Fruit fly (Drosophila melanogaster) whole organism, embryonic: ENCODE measurements around the gene Pgm1.
A peak's percentile ranks its signal among the peaks of the same experiment; 100 is the strongest.

Experiments used
- Atf-2 ChIP-seq: fragments of 200-800 bp; sonication (Bioruptor generic); optimal IDR thresholded peaks from 2 replicates; lab custom pipeline; 2016; ENCODE audit warnings: missing biosample characterization, missing genetic modification characterization
- Awh ChIP-seq: fragments of 200-800 bp; sonication (Bioruptor generic); IDR thresholded peaks from 2 replicates; pipeline ENCODE4, ENCODE4 v1.3.6; 2022; ENCODE audit warnings: missing biosample characterization, missing genetic modification characterization
- CG10209 ChIP-seq: fragments of 200-800 bp; sonication (Bioruptor generic); optimal IDR thresholded peaks from 3 replicates; lab custom pipeline; 2017; ENCODE audit warnings: missing biosample characterization, mild to moderate bottlenecking, missing genetic modification characterization, missing genetic modification reagents
- CG10543 ChIP-seq: fragments of 200-800 bp; sonication (Bioruptor generic); optimal IDR thresholded peaks from 3 replicates; lab custom pipeline; 2017; ENCODE audit warnings: missing biosample characterization, mild to moderate bottlenecking, missing genetic modification characterization, moderate library complexity
- CG11560 ChIP-seq: fragments of 200-800 bp; sonication (Bioruptor generic); IDR thresholded peaks from 3 replicates; pipeline ENCODE4 v1.3.6; 2022; ENCODE audit warnings: missing biosample characterization, missing genetic modification characterization
- CG12391 ChIP-seq: fragments of 200-800 bp; sonication (Bioruptor generic); optimal IDR thresholded peaks from 3 replicates; lab custom pipeline; 2018; ENCODE audit warnings: missing biosample characterization, mild to moderate bottlenecking, missing genetic modification characterization, moderate library complexity
- CG15514 ChIP-seq: fragments of 200-800 bp; sonication (Bioruptor generic); optimal IDR thresholded peaks from 3 replicates; lab custom pipeline; 2017; ENCODE audit warnings: missing biosample characterization, missing genetic modification characterization, mild to moderate bottlenecking, moderate library complexity, missing genetic modification reagents
- CG16813 ChIP-seq: fragments of 200-800 bp; sonication (Bioruptor generic); IDR thresholded peaks from 3 replicates; pipeline ENCODE4 v1.3.6; 2022; ENCODE audit warnings: missing biosample characterization, missing genetic modification characterization; ENCODE audit not compliant: partially characterized antibody
- CG16863 ChIP-seq: fragments of 200-800 bp; sonication (Bioruptor generic); optimal IDR thresholded peaks from 3 replicates; lab custom pipeline; 2016; ENCODE audit warnings: missing biosample characterization, missing genetic modification characterization
- CG17612 ChIP-seq: fragments of 200-800 bp; sonication (Bioruptor generic); IDR thresholded peaks from 2 replicates; pipeline ENCODE4 v1.3.6; 2022; ENCODE audit warnings: missing biosample characterization, missing genetic modification characterization
- CG18262 ChIP-seq: fragments of 200-800 bp; optimal IDR thresholded peaks from 3 replicates; lab custom pipeline; 2019; ENCODE audit warnings: missing biosample characterization, mild to moderate bottlenecking, missing genetic modification characterization, moderate library complexity
- CG30431 ChIP-seq: fragments of 200-800 bp; sonication (Bioruptor generic); optimal IDR thresholded peaks from 2 replicates; lab custom pipeline; 2017; ENCODE audit warnings: missing biosample characterization, missing genetic modification characterization
- CG3163 ChIP-seq: fragments of 200-800 bp; sonication (Bioruptor generic); optimal IDR thresholded peaks from 3 replicates; lab custom pipeline; 2016; ENCODE audit warnings: missing biosample characterization, missing genetic modification characterization
- CG3995 ChIP-seq: fragments of 200-800 bp; sonication (Bioruptor generic); optimal IDR thresholded peaks from 3 replicates; lab custom pipeline; 2016; ENCODE audit warnings: missing biosample characterization, missing genetic modification characterization
- CG4360 ChIP-seq: fragments of 200-800 bp; sonication (Bioruptor generic); IDR thresholded peaks from 2 replicates; pipeline ENCODE4 v1.3.6; 2022; ENCODE audit warnings: missing biosample characterization, missing genetic modification characterization
- CG4730 ChIP-seq: fragments of 200-800 bp; sonication (Bioruptor generic); IDR thresholded peaks from 2 replicates; pipeline ENCODE4 v1.3.6; 2022; ENCODE audit warnings: missing biosample characterization, missing genetic modification characterization
- CG4854 ChIP-seq: fragments of 200-800 bp; sonication (Bioruptor generic); optimal IDR thresholded peaks from 2 replicates; lab custom pipeline; 2016; ENCODE audit warnings: missing biosample characterization, missing genetic modification characterization, inconsistent platforms
- CG5180 ChIP-seq: fragments of 200-800 bp; sonication (Bioruptor generic); optimal IDR thresholded peaks from 3 replicates; lab custom pipeline; 2017; ENCODE audit warnings: missing biosample characterization, missing genetic modification characterization, mild to moderate bottlenecking, moderate library complexity, missing genetic modification reagents
- CG5245 ChIP-seq: fragments of 200-800 bp; sonication (Bioruptor generic); optimal IDR thresholded peaks from 3 replicates; lab custom pipeline; 2016; ENCODE audit warnings: missing biosample characterization, missing genetic modification characterization
- CG6854 ChIP-seq: fragments of 200-800 bp; sonication (Bioruptor generic); optimal IDR thresholded peaks from 3 replicates; lab custom pipeline; 2017; ENCODE audit warnings: missing biosample characterization, mild to moderate bottlenecking, missing genetic modification characterization
- CTCF ChIP-seq: fragments of 200-800 bp; sonication (Bioruptor generic); optimal IDR thresholded peaks from 2 replicates; lab custom pipeline; 2017; ENCODE audit warnings: missing biosample characterization, mild to moderate bottlenecking, missing genetic modification characterization, moderate library complexity
- Dek ChIP-seq: fragments of 200-800 bp; sonication (Bioruptor generic); optimal IDR thresholded peaks from 3 replicates; lab custom pipeline; 2019; ENCODE audit warnings: missing biosample characterization, mild to moderate bottlenecking, missing genetic modification characterization, moderate library complexity
- E2f1 ChIP-seq: fragments of 200-800 bp; sonication (Bioruptor generic); IDR thresholded peaks from 2 replicates; pipeline ENCODE4 v1.3.6; 2022; ENCODE audit warnings: missing biosample characterization, missing genetic modification characterization
- H2.0 ChIP-seq: fragments of 200-800 bp; sonication (Bioruptor generic); IDR thresholded peaks from 2 replicates; pipeline ENCODE4 v1.3.6; 2022; ENCODE audit warnings: missing biosample characterization, missing genetic modification characterization
- Hmr ChIP-seq: fragments of 200-800 bp; sonication (Bioruptor generic); optimal IDR thresholded peaks from 3 replicates; lab custom pipeline; 2017; ENCODE audit warnings: mild to moderate bottlenecking, missing biosample characterization, missing genetic modification reagents, missing genetic modification characterization
- Hmx ChIP-seq: fragments of 200-800 bp; sonication (Bioruptor generic); optimal IDR thresholded peaks from 2 replicates; lab custom pipeline; 2016; ENCODE audit warnings: missing biosample characterization, missing genetic modification characterization
- Med ChIP-seq: fragments of 200-800 bp; sonication (Bioruptor generic); peaks from one replicate; lab custom pipeline; 2016; ENCODE audit warnings: missing biosample characterization, missing genetic modification characterization, mild to moderate bottlenecking, inconsistent platforms, moderate library complexity
- Mes4 ChIP-seq: fragments of 200-800 bp; sonication (Bioruptor generic); optimal IDR thresholded peaks from 2 replicates; lab custom pipeline; 2016; ENCODE audit warnings: missing biosample characterization, missing genetic modification characterization
- PHDP ChIP-seq: fragments of 200-800 bp; sonication (Bioruptor generic); optimal IDR thresholded peaks from 3 replicates; lab custom pipeline; 2018; ENCODE audit warnings: missing biosample characterization, mild to moderate bottlenecking, missing genetic modification characterization, moderate library complexity
- Sin3A ChIP-seq: fragments of >200 bp; optimal IDR thresholded peaks from 2 replicates; lab custom pipeline; 2018
- Ssrp ChIP-seq: fragments of 200-800 bp; sonication (Bioruptor generic); optimal IDR thresholded peaks from 2 replicates; lab custom pipeline; 2018; ENCODE audit warnings: missing biosample characterization, mild to moderate bottlenecking, missing genetic modification characterization, moderate library complexity
- chinmo ChIP-seq: fragments of 200-800 bp; sonication (Bioruptor generic); IDR thresholded peaks from 4 replicates; pipeline ENCODE4 v1.3.6; 2022; ENCODE audit warnings: missing biosample characterization, missing genetic modification characterization; ENCODE audit not compliant: partially characterized antibody
- disco-r ChIP-seq: fragments of 200-800 bp; sonication (Bioruptor generic); optimal IDR thresholded peaks from 2 replicates; lab custom pipeline; 2016; ENCODE audit warnings: missing biosample characterization, missing genetic modification characterization
- eyg ChIP-seq: fragments of 200-800 bp; sonication (Bioruptor generic); optimal IDR thresholded peaks from 3 replicates; lab custom pipeline; 2016; ENCODE audit warnings: missing biosample characterization, missing genetic modification characterization
- fd3F ChIP-seq: fragments of 200-800 bp; sonication (Bioruptor generic); optimal IDR thresholded peaks from 2 replicates; lab custom pipeline; 2018; ENCODE audit warnings: missing biosample characterization, mild to moderate bottlenecking, missing genetic modification characterization, moderate library complexity
- fd96Cb ChIP-seq: fragments of 200-800 bp; sonication (Bioruptor generic); optimal IDR thresholded peaks from 2 replicates; lab custom pipeline; 2018; ENCODE audit warnings: missing biosample characterization, mild to moderate bottlenecking, missing genetic modification characterization, moderate library complexity
- lilli ChIP-seq: fragments of 200-800 bp; sonication (Bioruptor generic); optimal IDR thresholded peaks from 3 replicates; lab custom pipeline; 2016; ENCODE audit warnings: missing biosample characterization, missing genetic modification characterization
- luna ChIP-seq: fragments of 200-800 bp; sonication (Bioruptor generic); optimal IDR thresholded peaks from 2 replicates; lab custom pipeline; 2016; ENCODE audit warnings: missing biosample characterization, missing genetic modification characterization
- odd ChIP-seq: fragments of 200-800 bp; sonication (Bioruptor generic); optimal IDR thresholded peaks from 2 replicates; lab custom pipeline; 2017; ENCODE audit warnings: missing biosample characterization, mild to moderate bottlenecking, missing genetic modification characterization
- pita ChIP-seq: fragments of 200-800 bp; sonication (Bioruptor generic); optimal IDR thresholded peaks from 2 replicates; lab custom pipeline; 2017; ENCODE audit warnings: missing biosample characterization, mild to moderate bottlenecking, missing genetic modification characterization
- pnt ChIP-seq: fragments of 200-800 bp; sonication (Bioruptor generic); optimal IDR thresholded peaks from 3 replicates; lab custom pipeline; 2016; ENCODE audit warnings: missing biosample characterization, missing genetic modification characterization
- prd ChIP-seq, 3 experiments: fragments of >200 bp in 2 of 3; fragments of 200-800 bp in 1 of 3; sonication (Bioruptor generic) in 1 of 3; optimal IDR thresholded peaks in 2 of 3; IDR thresholded peaks in 1 of 3; 2 replicates in 2 of 3; 3 replicates in 1 of 3; pipeline versions ENCODE4 v1.3.6 to Lab custom; 2017 to 2022; ENCODE audit warnings: missing biosample characterization in 1 of 3, missing genetic modification characterization in 1 of 3
- sens-2 ChIP-seq: fragments of 200-800 bp; sonication (Bioruptor generic); IDR thresholded peaks from 2 replicates; pipeline ENCODE4 v1.3.6; 2022; ENCODE audit warnings: missing biosample characterization, missing genetic modification characterization
- sim ChIP-seq: fragments of 200-800 bp; sonication (Bioruptor generic); IDR thresholded peaks from 2 replicates; pipeline ENCODE4 v1.3.6; 2022; ENCODE audit warnings: missing biosample characterization, missing genetic modification characterization
- sna ChIP-seq: fragments of 200-800 bp; sonication (Bioruptor generic); IDR thresholded peaks from 2 replicates; pipeline ENCODE4 v1.3.6; 2022; ENCODE audit warnings: missing biosample characterization, missing genetic modification characterization; ENCODE audit not compliant: partially characterized antibody
- usp ChIP-seq: fragments of >200 bp; optimal IDR thresholded peaks from 2 replicates; lab custom pipeline; 2017; ENCODE audit warnings: missing biosample characterization, missing genetic modification characterization
- vvl ChIP-seq: fragments of 200-800 bp; sonication (Bioruptor generic); IDR thresholded peaks from 2 replicates; pipeline ENCODE4 v1.3.6; 2022; ENCODE audit warnings: missing biosample characterization, missing genetic modification characterization
- wor ChIP-seq: fragments of 200-800 bp; sonication (Bioruptor generic); IDR thresholded peaks from 2 replicates; pipeline ENCODE4 v1.3.6; 2022; ENCODE audit warnings: missing biosample characterization, missing genetic modification characterization
- yki ChIP-seq: fragments of >200 bp; optimal IDR thresholded peaks from 3 replicates; lab custom pipeline; 2018

Gene Pgm1

DNA sequence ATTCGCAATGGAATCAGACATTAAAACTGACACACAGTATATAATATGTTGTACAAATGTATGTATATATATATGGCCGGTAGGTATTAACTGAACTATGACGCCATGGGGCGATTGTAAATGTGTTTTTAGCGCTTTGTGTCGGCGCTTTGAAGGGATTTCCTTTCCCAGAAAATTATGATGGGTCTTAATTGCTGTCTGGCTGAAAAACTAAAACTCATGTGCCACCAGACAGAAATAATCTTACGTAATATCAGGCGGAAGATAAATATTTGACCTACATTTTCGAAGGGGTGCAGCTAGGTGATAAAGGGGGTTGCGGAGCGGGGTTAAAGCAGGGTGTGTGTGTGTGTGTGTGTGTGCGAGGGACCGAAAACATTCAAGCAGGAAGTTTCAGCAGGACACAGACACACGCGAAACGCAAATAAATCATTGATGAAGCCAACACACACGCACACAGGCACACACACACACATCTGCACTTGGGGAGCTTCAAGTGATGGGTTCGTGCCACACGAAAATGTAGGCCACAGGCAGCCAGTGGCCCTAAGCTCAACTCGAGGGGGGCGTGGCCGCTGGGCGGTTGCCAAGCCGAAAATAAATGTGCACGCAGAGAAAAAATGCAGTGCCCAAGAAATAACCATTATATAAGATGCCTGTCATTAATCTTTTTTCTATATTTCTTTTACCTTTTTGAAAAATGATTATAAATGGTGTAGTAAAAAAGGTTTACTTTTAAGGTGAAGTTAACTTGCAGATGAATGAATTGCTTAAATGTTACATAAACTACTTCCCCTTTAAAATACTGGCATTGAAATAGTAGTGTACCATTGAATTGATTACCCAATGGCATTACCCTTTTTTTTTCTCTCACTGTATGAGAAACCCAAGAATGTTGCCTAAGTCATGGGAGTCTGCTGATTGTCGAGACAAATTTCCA, 29.2 kb upstream of the Pgm1 start (continued):
- TF ChIP-seq Ssrp (tag; lab: Kevin White, UChicago) (peak; percentile 62), CG15514 (GFP tag; lab: Kevin White, UChicago) (peak; percentile 14), chinmo (no peak), CTCF (no peak), CG4360 (GFP tag; lab: Robert Waterston, UW) (0 out of 2 replicates have a peak, but pooled peaks have one; percentile 25), pnt (GFP tag; lab: Kevin White, UChicago) (peak; percentile 10), CG6854 (GFP tag; lab: Kevin White, UChicago) (no peak), CG3995 (GFP tag; lab: Kevin White, UChicago) (peak; percentile 3), luna (GFP tag; lab: Kevin White, UChicago) (no peak), eyg (GFP tag; lab: Kevin White, UChicago) (no peak), wor (GFP tag; lab: Robert Waterston, UW) (0 out of 2 replicates have a peak, but pooled peaks have one; percentile 26), CG10209 (GFP tag; lab: Kevin White, UChicago) (peak; percentile 50), CG11560 (tag; lab: Robert Waterston, UW) (no peak), Dek (tag; lab: Kevin White, UChicago) (peak; percentile 44), Atf-2 (GFP tag; lab: Kevin White, UChicago) (peak; percentile 36), CG17612 (GFP tag; lab: Robert Waterston, UW) (no peak), fd3F (GFP tag; lab: Kevin White, UChicago) (peak; percentile 11), prd (optimal IDR thresholded peaks at IDR 0.05; lab: Kevin White, UChicago) (no peak), prd (GFP tag; IDR thresholded peaks at IDR 0.05; lab: Robert Waterston, UW) (peak; percentile 34; the same call in 1 of the 3 replicates), sens-2 (no peak), Mes4 (GFP tag; lab: Kevin White, UChicago) (peak; percentile 20), sna (GFP tag; lab: Robert Waterston, UW) (no peak), Sin3A (lab: Kevin White, UChicago) (no peak), CG4730 (GFP tag; lab: Robert Waterston, UW) (no peak), CG10543 (GFP tag; lab: Kevin White, UChicago) (no peak), PHDP (tag; lab: Kevin White, UChicago) (peak; percentile 55), pita (no peak), Hmr (GFP tag; lab: Kevin White, UChicago) (peak; percentile 63), CG5245 (peak; percentile 53), fd96Cb (tag; lab: Kevin White, UChicago) (peak; percentile 68), CG4854 (GFP tag; lab: Kevin White, UChicago) (peak; percentile 34), CG3163 (GFP tag; lab: Kevin White, UChicago) (no peak), CG5180 (no peak), Med (GFP tag; lab: Kevin White, UChicago) (peak; percentile 82), usp (GFP tag; lab: Kevin White, UChicago) (no peak), yki (lab: Kevin White, UChicago) (no peak), E2f1 (no peak), vvl (GFP tag; lab: Robert Waterston, UW) (peak; percentile 32; the same call in 1 of the 2 replicates), odd (GFP tag; lab: Kevin White, UChicago) (no peak), CG30431 (GFP tag; lab: Kevin White, UChicago) (peak; percentile 6), Awh (GFP tag; lab: Robert Waterston, UW) (no peak; the same call in 1 of the 2 replicates), lilli (GFP tag; lab: Kevin White, UChicago) (peak; percentile 64), CG18262 (peak; percentile 65), CG12391 (tag; lab: Kevin White, UChicago) (peak; percentile 63), CG16863 (GFP tag; lab: Kevin White, UChicago) (peak; percentile 35), sim (GFP tag; lab: Robert Waterston, UW) (no peak), disco-r (GFP tag; lab: Kevin White, UChicago) (peak; percentile 43), H2.0 (GFP tag; lab: Robert Waterston, UW) (no peak), CG16813 (GFP tag; lab: Robert Waterston, UW) (no peak), Hmx (GFP tag; lab: Kevin White, UChicago) (no peak)
